Worm (Caenorhabditis elegans) whole organism, L4 larva: Measurements from ENCODE around the gene nhr-19.

Experiments used
- T20F7.1 ChIP-seq: fragments of 200-800 bp; sonication (Bioruptor generic); optimal IDR thresholded peaks from 2 replicates; lab custom pipeline; 2018; ENCODE audit warnings: mild to moderate bottlenecking, missing genetic modification characterization, missing compliant biosample characterization
- Y48G9A.11 ChIP-seq: fragments of 200-800 bp; sonication (Bioruptor generic); IDR thresholded peaks from 2 replicates; pipeline ENCODE4 v1.3.6; 2022; ENCODE audit warnings: missing genetic modification reagents, missing genetic modification characterization, missing compliant biosample characterization
- aha-1 ChIP-seq: fragments of 150-350 bp; peaks from one replicate; lab custom pipeline; 2014; ENCODE audit warnings: missing biosample characterization, missing genetic modification characterization
- arid-1 ChIP-seq: fragments of 200-800 bp; sonication (Bioruptor generic); conservative IDR thresholded peaks from 2 replicates; pipeline ENCODE4 v1.3.6; 2022; ENCODE audit warnings: missing genetic modification reagents, missing genetic modification characterization, missing compliant biosample characterization
- ceh-20 ChIP-seq: fragments of 200-800 bp; sonication (Bioruptor generic); IDR thresholded peaks from 2 replicates; pipeline ENCODE4 v1.3.6; 2022; ENCODE audit warnings: missing genetic modification reagents, missing genetic modification characterization, missing compliant biosample characterization
- ceh-44 ChIP-seq: fragments of 200-800 bp; sonication (Bioruptor generic); IDR thresholded peaks from 2 replicates; pipeline ENCODE4 v1.3.6; 2022; ENCODE audit warnings: missing genetic modification reagents, missing genetic modification characterization, missing compliant biosample characterization
- ceh-82 ChIP-seq: sonication (generic microtip); optimal IDR thresholded peaks from 2 replicates; lab custom pipeline; 2017; ENCODE audit warnings: missing biosample characterization, missing genetic modification characterization
- ces-1 ChIP-seq: fragments of 150-350 bp; sonication (generic microtip); optimal IDR thresholded peaks from 4 replicates; lab custom pipeline; 2014; ENCODE audit warnings: missing biosample characterization, missing genetic modification reagents, missing genetic modification characterization
- cey-2 ChIP-seq: sonication (generic microtip); optimal IDR thresholded peaks from 3 replicates; lab custom pipeline; 2017; ENCODE audit warnings: missing genetic modification characterization, mild to moderate bottlenecking, missing compliant biosample characterization, antibody characterized with exemption, borderline replicate concordance; ENCODE audit not compliant: insufficient read depth
- daf-12 ChIP-seq: fragments of 150-350 bp; optimal IDR thresholded peaks from 2 replicates; lab custom pipeline; 2014; ENCODE audit warnings: missing biosample characterization, missing genetic modification reagents, missing genetic modification characterization
- daf-16 ChIP-seq, 3 experiments: sonication (generic microtip); optimal IDR thresholded peaks; 2 replicates each; lab custom pipeline; 2016 to 2017; ENCODE audit warnings: missing genetic modification characterization in 3 of 3, missing genetic modification reagents in 3 of 3, mild to moderate bottlenecking in 2 of 3, missing compliant biosample characterization in 2 of 3, missing biosample characterization in 1 of 3, moderate library complexity in 1 of 3
- dmd-6 ChIP-seq: fragments of 200-800 bp; sonication (Bioruptor generic); IDR thresholded peaks from 2 replicates; pipeline ENCODE4 v1.3.6; 2022; ENCODE audit warnings: missing genetic modification reagents, missing genetic modification characterization, missing compliant biosample characterization
- dve-1 ChIP-seq: sonication (generic microtip); optimal IDR thresholded peaks from 2 replicates; lab custom pipeline; 2017; ENCODE audit warnings: antibody characterized with exemption, mild to moderate bottlenecking, missing genetic modification characterization, missing compliant biosample characterization; ENCODE audit not compliant: insufficient read depth
- egl-27 ChIP-seq: sonication (generic microtip); optimal IDR thresholded peaks from 3 replicates; lab custom pipeline; 2017; ENCODE audit warnings: missing biosample characterization, missing genetic modification reagents, missing genetic modification characterization
- gei-8 ChIP-seq: fragments of 200-800 bp; sonication (Bioruptor generic); optimal IDR thresholded peaks from 2 replicates; lab custom pipeline; 2018; ENCODE audit warnings: mild to moderate bottlenecking, missing genetic modification characterization, missing compliant biosample characterization
- hif-1 ChIP-seq, 2 experiments: sonication (generic microtip); optimal IDR thresholded peaks; 2 replicates each; lab custom pipeline; 2016 to 2017; ENCODE audit warnings: missing compliant biosample characterization in 2 of 2, missing genetic modification characterization in 2 of 2, missing genetic modification reagents in 2 of 2, missing genotype in 2 of 2, mild to moderate bottlenecking in 1 of 2
- hlh-11 ChIP-seq: fragments of 200-800 bp; sonication (Bioruptor generic); optimal IDR thresholded peaks from 2 replicates; lab custom pipeline; 2018; ENCODE audit warnings: mild to moderate bottlenecking, missing genetic modification characterization, missing compliant biosample characterization
- hlh-30 ChIP-seq: sonication (generic microtip); optimal IDR thresholded peaks from 2 replicates; lab custom pipeline; 2017; ENCODE audit warnings: antibody characterized with exemption, mild to moderate bottlenecking, missing genetic modification characterization, missing compliant biosample characterization; ENCODE audit not compliant: insufficient read depth
- hmg-1.1 ChIP-seq: fragments of 200-800 bp; sonication (Bioruptor generic); IDR thresholded peaks from 2 replicates; pipeline ENCODE4 v1.3.6; 2022; ENCODE audit warnings: missing genetic modification reagents, missing genetic modification characterization, missing compliant biosample characterization
- lin-15B ChIP-seq: fragments of 150-350 bp; sonication (generic microtip); optimal IDR thresholded peaks from 3 replicates; lab custom pipeline; 2014; ENCODE audit warnings: missing biosample characterization, missing genetic modification characterization
- lin-38 ChIP-seq: fragments of 200-800 bp; sonication (Bioruptor generic); IDR thresholded peaks from 2 replicates; pipeline ENCODE4 v1.3.6; 2022; ENCODE audit warnings: missing genetic modification reagents, missing genetic modification characterization, missing compliant biosample characterization
- lsy-2 ChIP-seq, 2 experiments: fragments of 150-350 bp in 1 of 2; sonication (generic microtip) in 1 of 2; optimal IDR thresholded peaks; 2 replicates each; lab custom pipeline; 2014 to 2017; ENCODE audit warnings: missing biosample characterization in 2 of 2, missing genetic modification characterization in 2 of 2
- madf-5 ChIP-seq, 2 experiments: fragments of 200-800 bp; sonication (Bioruptor generic); IDR thresholded peaks; 2 replicates each; pipeline ENCODE4 v1.3.6; 2022; ENCODE audit warnings: missing compliant biosample characterization in 2 of 2, missing genetic modification characterization in 2 of 2
- madf-9 ChIP-seq: fragments of 200-800 bp; sonication (Bioruptor generic); conservative IDR thresholded peaks from 2 replicates; pipeline ENCODE4 v1.3.6; 2022; ENCODE audit warnings: missing genetic modification reagents, missing genetic modification characterization, missing compliant biosample characterization
- mep-1 ChIP-seq: fragments of 150-350 bp; sonication (generic microtip); optimal IDR thresholded peaks from 3 replicates; lab custom pipeline; 2014; ENCODE audit warnings: missing biosample characterization, missing genetic modification characterization
- mxl-2 ChIP-seq: fragments of 200-800 bp; sonication (Bioruptor generic); conservative IDR thresholded peaks from 2 replicates; pipeline ENCODE4 v1.3.6; 2022; ENCODE audit warnings: missing genetic modification reagents, missing genetic modification characterization, missing compliant biosample characterization
- nhr-11 ChIP-seq: fragments of 150-350 bp; optimal IDR thresholded peaks from 2 replicates; lab custom pipeline; 2014; ENCODE audit warnings: missing biosample characterization, missing genetic modification characterization
- nhr-237 ChIP-seq: sonication (generic microtip); optimal IDR thresholded peaks from 2 replicates; lab custom pipeline; 2017; ENCODE audit warnings: missing biosample characterization, missing genetic modification characterization
- nhr-25 ChIP-seq: sonication (generic microtip); optimal IDR thresholded peaks from 2 replicates; lab custom pipeline; 2017; ENCODE audit warnings: missing genetic modification characterization, mild to moderate bottlenecking, missing compliant biosample characterization, antibody characterized with exemption, moderate library complexity, borderline replicate concordance; ENCODE audit not compliant: insufficient read depth
- nhr-28 ChIP-seq: fragments of 150-350 bp; optimal IDR thresholded peaks from 2 replicates; lab custom pipeline; 2014; ENCODE audit warnings: missing biosample characterization, missing genetic modification characterization
- nhr-76 ChIP-seq: fragments of 150-350 bp; optimal IDR thresholded peaks from 2 replicates; lab custom pipeline; 2014; ENCODE audit warnings: missing biosample characterization, missing genetic modification characterization
- php-3 ChIP-seq: fragments of 200-800 bp; sonication (Bioruptor generic); IDR thresholded peaks from 2 replicates; pipeline ENCODE4 v1.3.6; 2022; ENCODE audit warnings: missing genetic modification reagents, missing genetic modification characterization, missing compliant biosample characterization
- rbr-2 ChIP-seq: sonication (generic microtip); optimal IDR thresholded peaks from 2 replicates; lab custom pipeline; 2016; ENCODE audit warnings: missing genotype, missing genetic modification characterization, missing compliant biosample characterization
- set-16 ChIP-seq: fragments of 200-800 bp; sonication (Bioruptor generic); IDR thresholded peaks from 2 replicates; pipeline ENCODE4 v1.3.6; 2022; ENCODE audit warnings: missing genetic modification reagents, missing genetic modification characterization, missing compliant biosample characterization
- tag-97 ChIP-seq: fragments of 200-800 bp; sonication (Bioruptor generic); IDR thresholded peaks from 2 replicates; pipeline ENCODE4 v1.3.6; 2022; ENCODE audit warnings: missing genetic modification characterization, missing compliant biosample characterization
- unc-130 ChIP-seq: sonication (generic microtip); optimal IDR thresholded peaks from 2 replicates; lab custom pipeline; 2016; ENCODE audit warnings: missing genetic modification reagents, missing genetic modification characterization, missing compliant biosample characterization
- unc-62 ChIP-seq, 3 experiments: fragments of 150-350 bp in 1 of 3; sonication (generic microtip); optimal IDR thresholded peaks in 2 of 3; peaks in 1 of 3; 1 replicate in 1 of 3; 2 replicates in 2 of 3; lab custom pipeline; 2014 to 2017; ENCODE audit warnings: missing biosample characterization in 3 of 3, missing genetic modification characterization in 3 of 3, missing genetic modification reagents in 3 of 3, missing genotype in 1 of 3
- zip-2 ChIP-seq: fragments of 150-350 bp; optimal IDR thresholded peaks from 2 replicates; lab custom pipeline; 2014; ENCODE audit warnings: missing biosample characterization, missing genetic modification characterization

Gene nhr-19

DNA sequence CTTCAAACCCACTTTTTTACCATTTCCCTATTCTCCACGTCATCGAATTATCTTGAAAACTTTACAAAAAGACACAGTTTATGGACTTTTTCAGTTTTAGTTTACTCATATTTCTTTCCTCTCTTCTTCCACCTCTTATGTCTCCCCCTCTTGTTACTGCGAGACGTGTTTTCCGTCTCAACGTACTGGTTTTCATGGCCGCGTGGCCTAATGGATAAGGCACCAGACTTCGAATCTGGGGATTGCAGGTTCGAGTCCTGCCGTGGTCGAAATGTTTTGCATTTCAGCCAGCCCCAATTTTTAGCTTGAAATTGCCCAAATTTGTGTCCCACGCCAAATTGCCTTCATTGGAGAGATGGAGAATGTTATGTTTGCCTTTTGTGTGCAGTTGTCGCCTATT lies 39.3 kb downstream of the nhr-19 start (continued):
- TF ChIP-seq hif-1 (tag; optimal IDR thresholded peaks at IDR 0.05; lab: Kevin White, UChicago) (peak in 1 of 2 experiments; percentile 38), nhr-237 (tag; lab: Kevin White, UChicago) (no peak), ceh-82 (no peak), lin-15B (tag; lab: Kevin White, UChicago) (no peak), nhr-28 (peak; percentile 29), cey-2 (tag; lab: Kevin White, UChicago) (no peak), hlh-30 (tag; lab: Kevin White, UChicago) (peak; percentile 54), nhr-11 (tag; lab: Kevin White, UChicago) (peak; percentile 71), zip-2 (tag; lab: Kevin White, UChicago) (no peak), mxl-2 (GFP tag; lab: Robert Waterston, UW) (peak; percentile 69; the same call in 1 of the 2 replicates), egl-27 (no peak), lin-38 (peak; percentile 74), ceh-44 (0 out of 2 replicates have a peak, but pooled peaks have one; percentile 46), hmg-1.1 (GFP tag; lab: Robert Waterston, UW) (peak; percentile 82), unc-130 (GFP tag; lab: Kevin White, UChicago) (peak; percentile 63), arid-1 (peak; percentile 84), ceh-20 (GFP tag; lab: Robert Waterston, UW) (peak; percentile 76; the same call in 1 of the 2 replicates), daf-16 (GFP tag; optimal IDR thresholded peaks at IDR 0.05; lab: Kevin White, UChicago) (peak in 1 of 2 experiments; percentile 79), daf-16 (tag; optimal IDR thresholded peaks at IDR 0.05; lab: Kevin White, UChicago) (peak; percentile 45), rbr-2 (tag; lab: Kevin White, UChicago) (peak; percentile 50), Y48G9A.11 (GFP tag; lab: Robert Waterston, UW) (peak; percentile 90), madf-5 (GFP tag; IDR thresholded peaks at IDR 0.05; lab: Robert Waterston, UW) (peak; percentile 91 to 93), ces-1 (GFP tag; lab: Kevin White, UChicago) (no peak)

DNA sequence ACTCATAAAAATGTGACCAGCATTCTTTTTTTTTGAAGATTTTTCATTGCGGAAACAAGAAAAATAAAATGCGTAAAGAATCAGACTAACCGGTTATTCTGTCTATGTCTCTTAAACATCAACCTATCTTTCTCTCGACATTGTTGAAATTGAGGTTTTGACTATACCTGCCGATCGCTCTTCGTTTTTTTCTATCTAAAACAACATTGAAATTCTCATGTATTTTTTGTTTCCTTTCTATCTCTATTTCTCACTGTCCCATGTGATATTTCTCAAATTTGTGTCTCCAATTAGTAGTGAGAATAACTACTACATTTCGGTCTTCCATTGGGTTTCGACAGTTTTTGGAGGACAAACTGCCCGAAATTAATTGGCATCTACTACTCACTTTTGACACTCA lies 44.4 kb downstream of the nhr-19 start:
- peak in 1 of 2 experiments; percentile 3 for TF ChIP-seq lsy-2 (tag; optimal IDR thresholded peaks at IDR 0.05; lab: Kevin White, UChicago)
- TF ChIP-seq hlh-30 (tag; lab: Kevin White, UChicago) = peak; percentile 42
- TF ChIP-seq mep-1 (tag; lab: Kevin White, UChicago) = peak; percentile 15
- no peak for TF ChIP-seq nhr-237 (tag; lab: Kevin White, UChicago)
- TF ChIP-seq nhr-28 = peak; percentile 64
- peak; percentile 37 for TF ChIP-seq nhr-25 (tag; lab: Kevin White, UChicago)
- no peak for TF ChIP-seq gei-8
- TF ChIP-seq hlh-11 (tag; lab: Kevin White, UChicago) = peak; percentile 15
- peak; percentile 5 for TF ChIP-seq dve-1 (tag; lab: Kevin White, UChicago)
- TF ChIP-seq T20F7.1 (GFP tag; lab: Kevin White, UChicago) = peak; percentile 6
- no peak for TF ChIP-seq php-3 (GFP tag; lab: Robert Waterston, UW)
- TF ChIP-seq dmd-6 (GFP tag; lab: Robert Waterston, UW) = 0 out of 2 replicates have a peak, but pooled peaks have one; percentile 6
- TF ChIP-seq zip-2 (tag; lab: Kevin White, UChicago) = no peak

DNA sequence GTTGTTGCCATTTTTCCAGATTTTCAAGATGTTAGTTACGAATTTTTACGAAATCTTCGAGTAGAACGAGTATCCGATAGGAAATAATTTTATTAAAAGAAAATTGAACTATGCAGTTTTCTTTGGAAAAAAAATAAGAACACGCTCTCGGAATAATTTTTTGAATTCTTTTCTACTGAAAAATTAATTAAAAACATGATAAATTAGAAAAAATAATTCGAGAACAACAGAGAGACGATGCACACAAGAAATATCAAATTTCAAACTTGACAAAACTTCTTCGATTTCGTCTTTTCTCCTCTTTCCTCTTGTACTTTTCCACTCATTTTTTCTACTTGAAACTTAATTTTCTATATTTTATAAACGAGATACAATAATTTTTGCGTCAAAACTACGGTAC lies 45.4 kb downstream of the nhr-19 start, which contains the start of gene F35H8.4:
F35H8.4 (minus strand) TSS at position 101 of the 400 bp plus-strand sequence.
- TF ChIP-seq lsy-2 (tag; optimal IDR thresholded peaks at IDR 0.05; lab: Kevin White, UChicago) (peak in 1 of 2 experiments; percentile 2), nhr-76 (tag; lab: Kevin White, UChicago) (no peak)

DNA sequence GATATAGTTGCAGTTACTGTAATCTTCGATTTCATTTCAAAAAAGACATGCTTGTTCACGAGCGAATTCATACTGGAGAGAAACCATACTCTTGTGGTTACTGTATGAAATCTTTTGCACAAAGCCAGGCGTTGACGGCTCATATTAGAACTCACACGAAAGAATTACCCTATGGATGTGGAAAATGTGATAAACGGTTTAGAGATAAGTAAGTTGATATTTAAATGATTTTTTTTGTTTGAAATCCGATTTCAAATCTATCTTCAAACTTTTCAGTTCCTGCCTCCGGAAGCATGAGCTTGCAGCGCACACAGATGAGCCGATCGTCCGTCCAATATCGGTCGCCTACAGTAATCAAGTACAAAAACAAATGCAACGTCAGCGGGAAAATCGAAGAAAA lies 46.4 kb downstream of the nhr-19 start:
- TF ChIP-seq set-16 (GFP tag; lab: Robert Waterston, UW) (no peak), daf-12 (no peak), madf-9 (GFP tag; lab: Robert Waterston, UW) (no peak), egl-27 (no peak), hif-1 (tag; optimal IDR thresholded peaks at IDR 0.05; lab: Kevin White, UChicago) (no peak), unc-62 (GFP tag; optimal IDR thresholded peaks at IDR 0.05 in 1 of 2; lab: Kevin White, UChicago) (peak in 1 of 2 experiments; percentile 58), unc-62 (tag; optimal IDR thresholded peaks at IDR 0.05; lab: Kevin White, UChicago) (no peak), tag-97 (GFP tag; lab: Robert Waterston, UW) (no peak), aha-1 (peak; percentile 66)
